Fruit fly (Drosophila melanogaster) whole organism, embryonic: ENCODE results near the gene RpL36.

Experiments used
- Atf6 ChIP-seq: fragments of 200-800 bp; sonication (Bioruptor generic); IDR thresholded peaks from 2 replicates; pipeline ENCODE4 v1.3.6; 2022; ENCODE audit warnings: missing biosample characterization, missing genetic modification characterization
- Bdp1 ChIP-seq: fragments of 200-800 bp; sonication (Bioruptor generic); optimal IDR thresholded peaks from 3 replicates; lab custom pipeline; 2016; ENCODE audit warnings: missing biosample characterization, missing genetic modification characterization
- Blimp-1 ChIP-seq: fragments of 200-800 bp; sonication (Bioruptor generic); optimal IDR thresholded peaks from 3 replicates; lab custom pipeline; 2018; ENCODE audit warnings: missing biosample characterization, missing genetic modification characterization, mild to moderate bottlenecking, moderate library complexity, missing genetic modification reagents
- CG10147 ChIP-seq: fragments of 200-800 bp; sonication (Bioruptor generic); optimal IDR thresholded peaks from 2 replicates; lab custom pipeline; 2019; ENCODE audit warnings: missing biosample characterization, mild to moderate bottlenecking, missing genetic modification characterization, moderate library complexity
- CG10267 ChIP-seq: fragments of 200-800 bp; sonication (Bioruptor generic); optimal IDR thresholded peaks from 2 replicates; lab custom pipeline; 2018; ENCODE audit warnings: missing biosample characterization, mild to moderate bottlenecking, missing genetic modification characterization, moderate library complexity
- CG10321 ChIP-seq: fragments of 200-800 bp; sonication (Bioruptor generic); IDR thresholded peaks from 2 replicates; pipeline ENCODE4 v1.3.6; 2022; ENCODE audit warnings: missing biosample characterization, missing genetic modification characterization
- CG10543 ChIP-seq: fragments of 200-800 bp; sonication (Bioruptor generic); optimal IDR thresholded peaks from 3 replicates; lab custom pipeline; 2017; ENCODE audit warnings: missing biosample characterization, mild to moderate bottlenecking, missing genetic modification characterization, moderate library complexity
- CG10654 ChIP-seq: fragments of 200-800 bp; sonication (Bioruptor generic); optimal IDR thresholded peaks from 2 replicates; lab custom pipeline; 2016; ENCODE audit warnings: missing biosample characterization, missing genetic modification characterization
- CG11696 ChIP-seq: fragments of 200-800 bp; sonication (Bioruptor generic); IDR thresholded peaks from 2 replicates; pipeline ENCODE4 v1.3.6; 2022; ENCODE audit warnings: missing biosample characterization, missing genetic modification characterization
- CG1233 ChIP-seq: fragments of 200-800 bp; sonication (Bioruptor generic); optimal IDR thresholded peaks from 4 replicates; lab custom pipeline; 2018; ENCODE audit warnings: missing biosample characterization, mild to moderate bottlenecking, missing genetic modification characterization
- CG15011 ChIP-seq: fragments of 200-800 bp; sonication (Bioruptor generic); optimal IDR thresholded peaks from 3 replicates; lab custom pipeline; 2018; ENCODE audit warnings: missing biosample characterization, mild to moderate bottlenecking, missing genetic modification characterization
- CG16779 ChIP-seq: fragments of 200-800 bp; sonication (Bioruptor generic); IDR thresholded peaks from 2 replicates; pipeline ENCODE4 v1.3.6; 2022; ENCODE audit warnings: missing biosample characterization, missing genetic modification characterization
- CG16813 ChIP-seq: fragments of 200-800 bp; sonication (Bioruptor generic); IDR thresholded peaks from 3 replicates; pipeline ENCODE4 v1.3.6; 2022; ENCODE audit warnings: missing biosample characterization, missing genetic modification characterization; ENCODE audit not compliant: partially characterized antibody
- CG18764 ChIP-seq: fragments of 200-800 bp; sonication (Bioruptor generic); optimal IDR thresholded peaks from 3 replicates; lab custom pipeline; 2016; ENCODE audit warnings: missing biosample characterization, missing genetic modification characterization
- CG3281 ChIP-seq: fragments of 200-800 bp; sonication (Bioruptor generic); optimal IDR thresholded peaks from 3 replicates; lab custom pipeline; 2017; ENCODE audit warnings: missing biosample characterization, mild to moderate bottlenecking, missing genetic modification characterization
- CG3838 ChIP-seq: fragments of 200-800 bp; sonication (Bioruptor generic); optimal IDR thresholded peaks from 3 replicates; lab custom pipeline; 2016; ENCODE audit warnings: missing biosample characterization, missing genetic modification characterization
- CG3995 ChIP-seq: fragments of 200-800 bp; sonication (Bioruptor generic); optimal IDR thresholded peaks from 3 replicates; lab custom pipeline; 2016; ENCODE audit warnings: missing biosample characterization, missing genetic modification characterization
- CG43689 ChIP-seq: fragments of 200-800 bp; sonication (Bioruptor generic); IDR thresholded peaks from 2 replicates; pipeline ENCODE4 v1.3.6; 2022; ENCODE audit warnings: missing biosample characterization, missing genetic modification characterization
- CG4404 ChIP-seq: fragments of 200-800 bp; sonication (Bioruptor generic); IDR thresholded peaks from 2 replicates; pipeline ENCODE4 v1.3.6; 2022; ENCODE audit warnings: missing biosample characterization, missing genetic modification characterization
- CG4707 ChIP-seq: fragments of 200-800 bp; sonication (Bioruptor generic); optimal IDR thresholded peaks from 2 replicates; lab custom pipeline; 2018; ENCODE audit warnings: missing biosample characterization, mild to moderate bottlenecking, missing genetic modification characterization, moderate library complexity
- CG7987 ChIP-seq: fragments of 200-800 bp; sonication (Bioruptor generic); optimal IDR thresholded peaks from 2 replicates; lab custom pipeline; 2018; ENCODE audit warnings: missing biosample characterization, mild to moderate bottlenecking, missing genetic modification characterization, moderate library complexity
- CG8765 ChIP-seq: fragments of 200-800 bp; sonication (Bioruptor generic); IDR thresholded peaks from 2 replicates; pipeline ENCODE4 v1.3.6; 2022; ENCODE audit warnings: missing biosample characterization, missing genetic modification characterization
- CG9215 ChIP-seq: fragments of 200-800 bp; sonication (Bioruptor generic); IDR thresholded peaks from 2 replicates; pipeline ENCODE4 v1.3.6; 2022; ENCODE audit warnings: missing biosample characterization, missing genetic modification characterization
- CG9797 ChIP-seq: fragments of 200-800 bp; sonication (Bioruptor generic); optimal IDR thresholded peaks from 3 replicates; lab custom pipeline; 2018; ENCODE audit warnings: missing biosample characterization, mild to moderate bottlenecking, missing genetic modification characterization
- Dek ChIP-seq: fragments of 200-800 bp; sonication (Bioruptor generic); optimal IDR thresholded peaks from 3 replicates; lab custom pipeline; 2019; ENCODE audit warnings: missing biosample characterization, mild to moderate bottlenecking, missing genetic modification characterization, moderate library complexity
- Doc2 ChIP-seq: fragments of 200-800 bp; sonication (Bioruptor generic); IDR thresholded peaks from 2 replicates; pipeline ENCODE4 v1.3.6; 2022; ENCODE audit warnings: missing biosample characterization, missing genetic modification characterization
- H15 ChIP-seq: fragments of 200-800 bp; sonication (Bioruptor generic); IDR thresholded peaks from 3 replicates; pipeline ENCODE4 v1.3.6; 2022; ENCODE audit warnings: missing biosample characterization, missing genetic modification characterization
- HHEX ChIP-seq: fragments of 200-800 bp; sonication (Bioruptor generic); optimal IDR thresholded peaks from 3 replicates; lab custom pipeline; 2017; ENCODE audit warnings: missing biosample characterization, mild to moderate bottlenecking, missing genetic modification characterization, missing genetic modification reagents
- Hr39 ChIP-seq: fragments of >200 bp; optimal IDR thresholded peaks from 2 replicates; lab custom pipeline; 2017
- MTF-1 ChIP-seq: fragments of 200-800 bp; sonication (Bioruptor generic); optimal IDR thresholded peaks from 2 replicates; lab custom pipeline; 2018; ENCODE audit warnings: missing biosample characterization, mild to moderate bottlenecking, missing genetic modification characterization, borderline replicate concordance
- Med ChIP-seq: fragments of 200-800 bp; sonication (Bioruptor generic); peaks from one replicate; lab custom pipeline; 2016; ENCODE audit warnings: missing biosample characterization, missing genetic modification characterization, mild to moderate bottlenecking, inconsistent platforms, moderate library complexity
- NC2β ChIP-seq: fragments of 200-800 bp; sonication (Bioruptor generic); optimal IDR thresholded peaks from 2 replicates; lab custom pipeline; 2016; ENCODE audit warnings: missing biosample characterization, missing genetic modification characterization
- Neu2 ChIP-seq: fragments of 200-800 bp; sonication (Bioruptor generic); optimal IDR thresholded peaks from 3 replicates; lab custom pipeline; 2016; ENCODE audit warnings: missing biosample characterization, missing genetic modification characterization, borderline replicate concordance
- Oli ChIP-seq: fragments of 200-800 bp; sonication (Bioruptor generic); optimal IDR thresholded peaks from 2 replicates; lab custom pipeline; 2018; ENCODE audit warnings: missing biosample characterization, mild to moderate bottlenecking, missing genetic modification characterization, moderate library complexity
- Opbp ChIP-seq: fragments of 200-800 bp; sonication (Bioruptor generic); IDR thresholded peaks from 3 replicates; pipeline ENCODE4 v1.3.6; 2022; ENCODE audit warnings: missing biosample characterization, missing genetic modification characterization; ENCODE audit not compliant: partially characterized antibody
- Rx ChIP-seq: fragments of 200-800 bp; sonication (Bioruptor generic); IDR thresholded peaks from 2 replicates; pipeline ENCODE4 v1.3.6; 2022; ENCODE audit warnings: missing biosample characterization, missing genetic modification characterization
- Stat92E ChIP-seq, 3 experiments: fragments of >200 bp in 2 of 3; fragments of 200-800 bp in 1 of 3; sonication (Bioruptor generic) in 1 of 3; optimal IDR thresholded peaks; 2 replicates each; lab custom pipeline; 2017 to 2019; ENCODE audit warnings: missing biosample characterization in 3 of 3, missing genetic modification characterization in 3 of 3, mild to moderate bottlenecking in 1 of 3, moderate library complexity in 1 of 3
- YL-1 ChIP-seq: fragments of 200-800 bp; sonication (Bioruptor generic); optimal IDR thresholded peaks from 3 replicates; lab custom pipeline; 2017; ENCODE audit warnings: missing biosample characterization, mild to moderate bottlenecking, missing genetic modification characterization
- ato ChIP-seq: fragments of 200-800 bp; sonication (Bioruptor generic); IDR thresholded peaks from 2 replicates; pipeline ENCODE4 v1.3.6; 2022; ENCODE audit warnings: missing biosample characterization, missing genetic modification characterization; ENCODE audit not compliant: partially characterized antibody
- chm ChIP-seq: fragments of 200-800 bp; sonication (Bioruptor generic); IDR thresholded peaks from 2 replicates; pipeline ENCODE4 v1.3.6; 2022; ENCODE audit warnings: missing biosample characterization, missing genetic modification characterization
- eve ChIP-seq, 2 experiments: fragments of >200 bp; optimal IDR thresholded peaks; 2 replicates each; lab custom pipeline; 2017; ENCODE audit warnings: missing biosample characterization in 2 of 2, missing genetic modification characterization in 2 of 2
- gsb ChIP-seq: fragments of 200-800 bp; sonication (Bioruptor generic); IDR thresholded peaks from 2 replicates; pipeline ENCODE4 v1.3.6; 2022; ENCODE audit warnings: missing biosample characterization, missing genetic modification characterization
- insv ChIP-seq, 2 experiments: fragments of 200-800 bp; sonication (Bioruptor generic); optimal IDR thresholded peaks; 3 replicates each; lab custom pipeline; 2016 to 2018; ENCODE audit warnings: missing biosample characterization in 2 of 2, missing genetic modification characterization in 2 of 2
- inv ChIP-seq: fragments of 200-800 bp; sonication (Bioruptor generic); IDR thresholded peaks from 2 replicates; pipeline ENCODE4 v1.3.6; 2022; ENCODE audit warnings: missing biosample characterization, missing genetic modification characterization; ENCODE audit not compliant: partially characterized antibody
- mam ChIP-seq: fragments of 200-800 bp; sonication (Bioruptor generic); optimal IDR thresholded peaks from 3 replicates; lab custom pipeline; 2016; ENCODE audit warnings: missing biosample characterization, missing genetic modification characterization
- nom ChIP-seq: fragments of 200-800 bp; sonication (Bioruptor generic); optimal IDR thresholded peaks from 2 replicates; lab custom pipeline; 2017; ENCODE audit warnings: missing biosample characterization, missing genetic modification characterization, mild to moderate bottlenecking, moderate library complexity, missing genetic modification reagents
- pnt ChIP-seq: fragments of 200-800 bp; sonication (Bioruptor generic); optimal IDR thresholded peaks from 3 replicates; lab custom pipeline; 2016; ENCODE audit warnings: missing biosample characterization, missing genetic modification characterization
- slbo ChIP-seq: fragments of 200-800 bp; sonication (Bioruptor generic); IDR thresholded peaks from 2 replicates; pipeline ENCODE4 v1.3.6; 2022; ENCODE audit warnings: missing biosample characterization, missing genetic modification characterization
- sqz ChIP-seq: fragments of 200-800 bp; sonication (Bioruptor generic); optimal IDR thresholded peaks from 3 replicates; lab custom pipeline; 2018; ENCODE audit warnings: missing biosample characterization, mild to moderate bottlenecking, missing genetic modification characterization
- tup ChIP-seq: fragments of 200-800 bp; sonication (Bioruptor generic); optimal IDR thresholded peaks from 2 replicates; lab custom pipeline; 2016; ENCODE audit warnings: missing biosample characterization, mild to moderate bottlenecking, missing genetic modification characterization, moderate library complexity

Gene RpL36

DNA sequence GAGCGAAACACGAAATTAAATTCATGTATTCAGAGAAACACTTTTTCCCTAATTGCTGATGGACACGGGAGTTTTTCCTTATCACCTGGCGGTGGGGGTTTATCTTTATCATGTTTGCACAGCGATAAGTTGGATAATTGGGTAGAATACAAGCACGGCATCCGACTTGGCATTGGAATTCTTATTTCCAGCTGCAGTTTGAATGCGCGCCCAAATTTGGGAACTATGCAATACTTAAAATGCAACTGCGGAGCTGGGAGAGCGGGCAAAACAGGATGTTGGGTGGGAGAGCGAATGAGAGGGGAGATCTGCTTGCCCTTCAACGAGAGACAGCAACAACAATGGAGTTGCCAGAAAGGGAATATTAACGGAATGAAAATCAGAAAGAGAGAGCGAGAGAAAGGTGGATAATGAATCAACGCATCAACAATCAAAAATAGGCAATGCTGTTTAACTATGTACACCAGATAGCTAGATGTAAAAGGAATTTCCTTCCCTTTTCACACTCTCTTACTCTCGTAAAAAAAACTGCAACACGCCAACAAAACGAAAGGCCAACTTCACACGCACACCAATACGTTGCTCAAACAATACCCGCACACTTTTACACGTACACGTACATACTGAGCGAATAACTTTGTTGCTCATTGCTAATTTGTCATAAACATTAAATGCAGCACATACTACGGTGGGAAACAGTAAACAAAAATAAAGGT is 12.4 kb downstream of the RpL36 start (continued):
- TF ChIP-seq CG8765 (GFP tag; lab: Robert Waterston, UW) (no peak), CG43689 (no peak), CG16813 (no peak), Doc2 (GFP tag; lab: Robert Waterston, UW) (no peak), CG4707 (GFP tag; lab: Kevin White, UChicago) (no peak), CG3281 (no peak), CG10543 (GFP tag; lab: Kevin White, UChicago) (no peak), Dek (tag; lab: Kevin White, UChicago) (no peak), CG15011 (GFP tag; lab: Kevin White, UChicago) (no peak), NC2β (no peak), CG3838 (GFP tag; lab: Kevin White, UChicago) (no peak), mam (no peak), CG4404 (no peak), HHEX (GFP tag; lab: Kevin White, UChicago) (no peak), tup (no peak), CG10267 (tag; lab: Kevin White, UChicago) (peak; percentile 82), H15 (GFP tag; lab: Robert Waterston, UW) (no peak), eve (GFP tag; optimal IDR thresholded peaks at IDR 0.05; lab: Kevin White, UChicago) (no peak), chm (GFP tag; lab: Robert Waterston, UW) (no peak), Rx (GFP tag; lab: Robert Waterston, UW) (no peak), Blimp-1 (GFP tag; lab: Kevin White, UChicago) (no peak), Atf6 (GFP tag; lab: Robert Waterston, UW) (no peak), Med (GFP tag; lab: Kevin White, UChicago) (peak; percentile 70), nom (GFP tag; lab: Kevin White, UChicago) (no peak), sqz (GFP tag; lab: Kevin White, UChicago) (no peak), CG10654 (GFP tag; lab: Kevin White, UChicago) (no peak), gsb (GFP tag; lab: Robert Waterston, UW) (0 out of 2 replicates have a peak, but pooled peaks have one; percentile 10), MTF-1 (GFP tag; lab: Kevin White, UChicago) (no peak), Opbp (GFP tag; lab: Robert Waterston, UW) (no peak), Hr39 (lab: Kevin White, UChicago) (no peak), ato (GFP tag; lab: Robert Waterston, UW) (no peak), Neu2 (no peak), Stat92E (GFP tag; optimal IDR thresholded peaks at IDR 0.05; lab: Kevin White, UChicago) (no peak), CG18764 (GFP tag; lab: Kevin White, UChicago) (no peak), slbo (GFP tag; lab: Robert Waterston, UW) (no peak), CG9215 (GFP tag; lab: Robert Waterston, UW) (no peak), YL-1 (peak; percentile 56), CG10321 (GFP tag; lab: Robert Waterston, UW) (no peak), CG1233 (GFP tag; lab: Kevin White, UChicago) (no peak), Oli (tag; lab: Kevin White, UChicago) (no peak), pnt (GFP tag; lab: Kevin White, UChicago) (no peak), insv (GFP tag; optimal IDR thresholded peaks at IDR 0.05; lab: Kevin White, UChicago) (no peak), CG3995 (GFP tag; lab: Kevin White, UChicago) (no peak), CG11696 (no peak), inv (GFP tag; lab: Robert Waterston, UW) (no peak), CG7987 (GFP tag; lab: Kevin White, UChicago) (no peak), CG10147 (GFP tag; lab: Kevin White, UChicago) (no peak), CG16779 (no peak), CG9797 (GFP tag; lab: Kevin White, UChicago) (no peak), Bdp1 (GFP tag; lab: Kevin White, UChicago) (no peak)
